Worm (Caenorhabditis elegans) whole organism, L1 larva: ENCODE measurements around the gene Y82E9BR.20.

ENCODE experiments used
- C04F5.9 ChIP-seq: sonication (generic microtip); optimal IDR thresholded peaks from 2 replicates; lab custom pipeline; 2016; ENCODE audit warnings: missing genetic modification characterization, missing compliant biosample characterization
- C34B4.2 ChIP-seq: sonication (generic microtip); optimal IDR thresholded peaks from 2 replicates; lab custom pipeline; 2017; ENCODE audit warnings: mild to moderate bottlenecking, missing genetic modification characterization, missing compliant biosample characterization
- Y116A8C.19 ChIP-seq: sonication (generic microtip); optimal IDR thresholded peaks from 2 replicates; lab custom pipeline; 2016; ENCODE audit warnings: missing compliant biosample characterization, missing genetic modification characterization, borderline replicate concordance
- blmp-1 ChIP-seq: fragments of 150-350 bp; optimal IDR thresholded peaks from 2 replicates; lab custom pipeline; 2014; ENCODE audit warnings: missing biosample characterization, missing genetic modification characterization
- ceh-82 ChIP-seq, 3 experiments: fragments of 150-350 bp in 1 of 3; sonication (generic microtip) in 2 of 3; optimal IDR thresholded peaks; 2 replicates each; lab custom pipeline; 2014 to 2017; ENCODE audit warnings: missing biosample characterization in 3 of 3, missing genetic modification characterization in 3 of 3
- ceh-90 ChIP-seq: sonication (generic microtip); optimal IDR thresholded peaks from 2 replicates; lab custom pipeline; 2016; ENCODE audit warnings: missing genetic modification characterization, missing compliant biosample characterization
- efl-1 ChIP-seq, 4 experiments: fragments of 150-350 bp; optimal IDR thresholded peaks in 3 of 4; peaks in 1 of 4; 1 replicate in 1 of 4; 2 replicates in 3 of 4; lab custom pipeline; 2014; ENCODE audit warnings: missing biosample characterization in 2 of 4, missing genetic modification characterization in 2 of 4, missing genetic modification reagents in 2 of 4
- elt-2 ChIP-seq: sonication (generic microtip); optimal IDR thresholded peaks from 2 replicates; lab custom pipeline; 2016; ENCODE audit warnings: missing genetic modification characterization, mild to moderate bottlenecking, inconsistent platforms, missing compliant biosample characterization, missing genetic modification reagents
- fkh-10 ChIP-seq: sonication (generic microtip); optimal IDR thresholded peaks from 2 replicates; lab custom pipeline; 2017; ENCODE audit warnings: missing biosample characterization, missing genetic modification reagents, missing genetic modification characterization
- fkh-4 ChIP-seq: sonication (generic microtip); optimal IDR thresholded peaks from 2 replicates; lab custom pipeline; 2016; ENCODE audit warnings: missing compliant biosample characterization, missing genetic modification characterization, borderline replicate concordance
- fos-1 ChIP-seq: fragments of 150-350 bp; optimal IDR thresholded peaks from 2 replicates; lab custom pipeline; 2014; ENCODE audit warnings: missing biosample characterization, missing genetic modification characterization
- hlh-4 ChIP-seq: sonication (generic microtip); optimal IDR thresholded peaks from 2 replicates; lab custom pipeline; 2016; ENCODE audit warnings: mild to moderate bottlenecking, missing genetic modification characterization, missing compliant biosample characterization
- jun-1 ChIP-seq: fragments of 150-350 bp; optimal IDR thresholded peaks from 2 replicates; lab custom pipeline; 2014; ENCODE audit warnings: missing biosample characterization, missing genetic modification reagents, missing genetic modification characterization
- lin-35 ChIP-seq, 2 experiments: fragments of 150-350 bp; optimal IDR thresholded peaks; 2 replicates each; lab custom pipeline; 2014; ENCODE audit warnings: missing biosample characterization in 2 of 2, missing genetic modification characterization in 2 of 2, missing genetic modification reagents in 2 of 2
- lin-39 ChIP-seq: fragments of 150-350 bp; optimal IDR thresholded peaks from 2 replicates; lab custom pipeline; 2014; ENCODE audit warnings: missing biosample characterization, missing genetic modification reagents, missing genetic modification characterization
- lsy-2 ChIP-seq, 2 experiments: fragments of 150-350 bp; optimal IDR thresholded peaks; 2 replicates each; lab custom pipeline; 2014; ENCODE audit warnings: missing biosample characterization in 2 of 2, missing genetic modification characterization in 2 of 2
- nhr-11 ChIP-seq: fragments of 150-350 bp; optimal IDR thresholded peaks from 2 replicates; lab custom pipeline; 2014; ENCODE audit warnings: missing biosample characterization, missing genetic modification characterization
- nhr-19 ChIP-seq: fragments of 200-800 bp; sonication (Bioruptor generic); conservative IDR thresholded peaks from 2 replicates; pipeline ENCODE4 v1.3.6; 2022; ENCODE audit warnings: missing genetic modification characterization, missing compliant biosample characterization
- nhr-20 ChIP-seq: sonication (generic microtip); optimal IDR thresholded peaks from 2 replicates; lab custom pipeline; 2016; ENCODE audit warnings: mild to moderate bottlenecking, missing genetic modification characterization, missing compliant biosample characterization
- nhr-85 ChIP-seq: sonication (generic microtip); peaks from one replicate; lab custom pipeline; 2016; ENCODE audit warnings: missing genetic modification characterization, inconsistent platforms, missing compliant biosample characterization
- nhr-90 ChIP-seq: sonication (generic microtip); optimal IDR thresholded peaks from 2 replicates; lab custom pipeline; 2016; ENCODE audit warnings: mild to moderate bottlenecking, missing genetic modification characterization, missing compliant biosample characterization; ENCODE audit not compliant: poor library complexity
- pqm-1 ChIP-seq: sonication (generic microtip); optimal IDR thresholded peaks from 3 replicates; lab custom pipeline; 2017; ENCODE audit warnings: missing biosample characterization, missing genetic modification characterization
- rnt-1 ChIP-seq: sonication (generic microtip); optimal IDR thresholded peaks from 2 replicates; lab custom pipeline; 2016; ENCODE audit warnings: mild to moderate bottlenecking, missing genetic modification characterization, moderate library complexity, missing compliant biosample characterization
- snpc-4 ChIP-seq: fragments of 150-350 bp; optimal IDR thresholded peaks from 2 replicates; lab custom pipeline; 2014; ENCODE audit warnings: missing biosample characterization, missing genetic modification characterization
- swsn-7 ChIP-seq: sonication (generic microtip); optimal IDR thresholded peaks from 2 replicates; lab custom pipeline; 2016; ENCODE audit warnings: missing genetic modification characterization, missing compliant biosample characterization
- tbx-2 ChIP-seq: sonication (generic microtip); optimal IDR thresholded peaks from 2 replicates; lab custom pipeline; 2016; ENCODE audit warnings: missing genetic modification characterization, missing compliant biosample characterization
- tlp-1 ChIP-seq: fragments of 150-350 bp; optimal IDR thresholded peaks from 2 replicates; lab custom pipeline; 2014; ENCODE audit warnings: missing biosample characterization, missing genetic modification characterization
- unc-30 ChIP-seq: sonication (generic microtip); optimal IDR thresholded peaks from 2 replicates; lab custom pipeline; 2017; ENCODE audit warnings: missing biosample characterization, missing genetic modification characterization
- unc-98 ChIP-seq: fragments of 200-800 bp; sonication (Bioruptor generic); IDR thresholded peaks from 2 replicates; pipeline ENCODE4 v1.3.6; 2022; ENCODE audit warnings: missing genetic modification characterization, missing compliant biosample characterization
- zip-4 ChIP-seq: fragments of 200-800 bp; sonication (Bioruptor generic); optimal IDR thresholded peaks from 2 replicates; lab custom pipeline; 2018; ENCODE audit warnings: mild to moderate bottlenecking, missing genetic modification characterization, moderate library complexity, missing compliant biosample characterization

Gene Y82E9BR.20

DNA sequence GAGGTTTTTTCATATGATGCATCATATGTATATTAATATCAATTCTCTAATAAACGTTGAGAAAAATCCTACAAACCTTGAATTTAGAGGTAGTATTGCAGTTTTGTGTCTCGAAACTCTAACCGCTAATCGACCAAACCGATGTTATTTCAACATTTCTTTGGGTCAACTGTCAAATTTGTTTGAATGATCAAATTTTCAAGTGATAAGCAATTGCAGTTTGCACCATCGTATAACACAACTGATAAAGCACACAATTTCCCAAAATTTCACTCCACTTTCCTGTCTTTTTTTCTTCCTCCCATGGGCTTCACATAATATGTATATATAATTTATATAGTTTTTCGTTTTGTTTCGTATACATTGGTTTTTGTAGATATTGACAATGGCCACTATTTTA is 9.9 kb downstream of the Y82E9BR.20 start, which contains the start of the genes fbxa-138 and Y82E9BR.5:
fbxa-138 (minus strand) TSS at position 161 of the 400 bp plus-strand sequence.
Y82E9BR.5 (plus strand) TSS at position 279 of the 400 bp plus-strand sequence.
- TF ChIP-seq elt-2 (tag; lab: Kevin White, UChicago) = peak; percentile 70
- TF ChIP-seq unc-30 (tag; lab: Kevin White, UChicago) = no peak
- TF ChIP-seq C34B4.2 (tag; lab: Kevin White, UChicago) = no peak
- peak; percentile 17 for TF ChIP-seq tlp-1 (tag; lab: Kevin White, UChicago)
- TF ChIP-seq nhr-90 = no peak

DNA sequence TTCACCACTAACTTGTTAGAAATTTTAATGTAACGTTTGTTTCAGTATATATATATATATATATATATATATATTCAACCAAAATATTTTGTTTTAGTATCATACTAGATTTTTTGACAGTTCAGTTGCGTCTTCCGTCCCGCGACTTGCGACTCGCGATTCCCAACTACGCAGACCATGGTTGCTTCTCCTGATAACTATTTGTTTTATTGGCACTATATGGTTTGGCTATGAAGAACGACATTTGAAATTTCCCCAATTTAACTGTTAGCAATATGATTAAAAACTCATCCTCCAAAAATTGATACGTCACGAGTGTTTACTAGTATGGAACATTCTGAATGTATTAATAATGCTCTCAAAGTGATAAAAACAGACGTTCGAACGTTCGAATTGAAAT is 10.5 kb downstream of the Y82E9BR.20 start:
- TF ChIP-seq ceh-82 (tag; optimal IDR thresholded peaks at IDR 0.05; lab: Kevin White, UChicago) (no peak), Y116A8C.19 (tag; lab: Kevin White, UChicago) (no peak), C04F5.9 (tag; lab: Kevin White, UChicago) (no peak), nhr-85 (tag; lab: Kevin White, UChicago) (no peak), elt-2 (tag; lab: Kevin White, UChicago) (no peak)

DNA sequence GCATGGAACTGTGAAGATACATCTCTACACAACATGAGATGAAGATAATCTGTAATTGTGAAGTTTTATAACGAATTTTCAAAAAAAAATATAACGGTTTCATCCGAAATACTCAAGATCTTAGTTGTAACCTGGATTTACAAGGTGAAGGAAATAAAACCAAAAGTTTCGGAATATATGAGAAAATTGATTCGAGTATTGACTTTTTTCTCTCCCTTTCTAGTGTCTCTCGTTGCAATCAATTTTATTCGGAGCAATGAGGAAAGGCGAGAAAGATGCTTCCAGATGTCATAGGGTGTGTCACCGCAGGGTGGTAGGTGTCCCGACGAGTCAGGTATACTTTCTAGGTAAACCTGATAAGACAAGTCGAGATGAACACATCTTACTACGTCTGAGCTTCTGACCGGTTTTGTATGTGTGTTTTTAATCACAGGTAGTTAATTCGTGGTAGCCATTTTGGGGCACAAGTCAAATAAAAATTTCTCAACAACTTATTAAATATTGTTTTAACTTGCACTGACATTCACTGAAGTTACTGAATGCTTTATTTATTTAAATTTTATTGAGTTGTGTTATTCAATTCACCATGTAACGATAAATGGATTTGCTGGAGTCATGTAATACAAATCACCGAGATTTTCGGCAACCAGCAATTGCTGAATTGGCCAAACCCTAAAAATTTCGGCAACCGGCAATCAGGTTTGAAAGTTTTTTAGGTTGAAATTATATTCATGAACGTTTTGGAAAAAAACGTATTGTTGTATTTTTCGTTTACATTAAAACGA is 14.3 kb downstream of the Y82E9BR.20 start, which contains the start of gene pals-20:
pals-20 (minus strand) TSS at position 51 of the 785 bp plus-strand sequence.
- TF ChIP-seq fos-1 (tag; lab: Kevin White, UChicago) = no peak
- TF ChIP-seq unc-98 (GFP tag; lab: Robert Waterston, UW) = no peak
- TF ChIP-seq tbx-2 (tag; lab: Kevin White, UChicago) = no peak
- no peak for TF ChIP-seq efl-1 (optimal IDR thresholded peaks at IDR 0.05; lab: Kevin White, UChicago)
- TF ChIP-seq efl-1 (GFP tag; optimal IDR thresholded peaks at IDR 0.05 in 1 of 2; lab: Kevin White, UChicago) = peak in 1 of 2 experiments; percentile 75
- no peak for TF ChIP-seq snpc-4
- TF ChIP-seq ceh-90 (tag; lab: Kevin White, UChicago) = no peak

DNA sequence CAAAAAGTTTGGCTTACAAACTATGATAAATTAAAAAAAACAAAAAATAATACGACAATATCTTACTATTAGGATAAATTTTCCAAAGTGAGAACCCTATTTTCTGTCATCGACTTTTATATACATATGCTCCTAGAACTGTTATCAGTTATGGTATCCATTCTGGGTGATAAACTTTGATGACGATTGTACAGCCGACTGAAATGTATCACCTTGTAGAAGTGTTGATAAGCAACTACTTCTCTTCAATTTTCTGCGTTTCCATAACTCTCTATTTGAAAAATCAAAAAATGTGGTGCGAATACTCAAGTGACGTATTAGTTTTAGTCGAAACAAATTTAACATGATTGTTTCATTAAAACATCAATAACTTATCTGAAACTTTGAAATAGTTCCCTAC is 15.8 kb downstream of the Y82E9BR.20 start:
- TF ChIP-seq lin-39 (tag; lab: Kevin White, UChicago) = no peak
- TF ChIP-seq nhr-11 (tag; lab: Kevin White, UChicago) = no peak
- TF ChIP-seq elt-2 (tag; lab: Kevin White, UChicago) = peak; percentile 90
- no peak for TF ChIP-seq rnt-1 (tag; lab: Kevin White, UChicago)
- peak; percentile 66 for TF ChIP-seq tlp-1 (tag; lab: Kevin White, UChicago)
- peak; percentile 13 for TF ChIP-seq jun-1 (tag; lab: Kevin White, UChicago)
- TF ChIP-seq, all 84 proteins: peak for 3

DNA sequence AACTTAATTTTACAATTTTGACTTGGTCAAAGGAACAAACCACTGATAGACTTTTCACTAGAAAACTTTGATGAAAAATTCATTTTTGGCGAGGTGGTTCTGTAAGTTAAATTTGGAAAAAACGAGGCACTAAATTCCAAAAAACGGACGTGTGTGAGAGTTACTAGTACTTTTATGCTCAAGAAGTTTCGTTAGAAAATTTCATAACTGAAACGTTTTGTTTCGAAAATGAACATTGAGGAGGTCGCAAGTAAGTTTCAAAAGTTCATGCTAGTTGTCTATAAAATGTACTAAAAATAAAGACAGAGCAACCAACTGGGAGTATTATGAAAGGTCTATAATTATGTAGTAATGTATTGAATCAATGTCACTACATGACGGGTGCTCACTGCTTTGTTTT is 17.5 kb downstream of the Y82E9BR.20 start, which contains the start of gene pals-17:
pals-17 (minus strand) TSS at position 101 of the 400 bp plus-strand sequence.
- TF ChIP-seq nhr-19 (GFP tag; lab: Robert Waterston, UW) = no peak
- TF ChIP-seq blmp-1 (tag; lab: Kevin White, UChicago) = no peak
- TF ChIP-seq fkh-4 (tag; lab: Kevin White, UChicago) = no peak
- no peak for TF ChIP-seq swsn-7
- TF ChIP-seq hlh-4 (tag; lab: Kevin White, UChicago) = no peak
- TF ChIP-seq, all 84 proteins: peak for 0

DNA sequence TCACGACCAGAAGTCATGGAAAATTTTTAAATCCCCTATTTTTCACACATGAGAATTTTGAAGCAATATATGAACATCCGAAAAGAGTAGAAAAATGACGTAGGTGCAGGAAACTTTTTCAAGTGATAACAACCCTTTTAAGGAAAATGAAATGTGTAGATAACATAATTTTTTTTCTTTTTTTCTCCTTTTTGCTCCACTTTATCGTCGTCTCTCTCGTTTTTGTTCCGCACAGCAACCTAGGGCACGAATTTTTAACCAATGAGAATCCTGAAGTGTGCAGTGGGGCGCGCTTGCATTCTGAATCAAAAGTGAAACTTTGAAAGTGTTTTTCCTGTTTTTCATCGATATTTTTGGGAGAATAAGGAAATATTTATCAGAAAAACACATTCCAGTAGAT is 18.6 kb downstream of the Y82E9BR.20 start:
- TF ChIP-seq pqm-1 (tag; lab: Kevin White, UChicago) = peak; percentile 51
- no peak for TF ChIP-seq zip-4 (GFP tag; lab: Kevin White, UChicago)
- peak; percentile 19 for TF ChIP-seq nhr-90
- no peak for TF ChIP-seq nhr-19 (GFP tag; lab: Robert Waterston, UW)
- TF ChIP-seq blmp-1 (tag; lab: Kevin White, UChicago) = no peak
- TF ChIP-seq nhr-20 = peak; percentile 6
- no peak for TF ChIP-seq efl-1 (optimal IDR thresholded peaks at IDR 0.05; lab: Kevin White, UChicago)
- peak in 1 of 2 experiments; percentile 86 for TF ChIP-seq efl-1 (GFP tag; optimal IDR thresholded peaks at IDR 0.05 in 1 of 2; lab: Kevin White, UChicago)
- TF ChIP-seq fkh-10 = no peak
- TF ChIP-seq lsy-2 (tag; optimal IDR thresholded peaks at IDR 0.05; lab: Kevin White, UChicago) = peak in 1 of 2 experiments; percentile 13
- peak; percentile 97 for TF ChIP-seq elt-2 (tag; lab: Kevin White, UChicago)
- TF ChIP-seq lin-35 (GFP tag; optimal IDR thresholded peaks at IDR 0.05; lab: Kevin White, UChicago) = peak in 1 of 2 experiments; percentile 2
